Fruit fly (Drosophila melanogaster) whole organism, embryonic: ENCODE results near the gene CG7387.

ENCODE experiments used
- ATbp ChIP-seq: fragments of 200-800 bp; sonication (Bioruptor generic); optimal IDR thresholded peaks from 2 replicates; lab custom pipeline; 2017; ENCODE audit warnings: missing biosample characterization, mild to moderate bottlenecking, missing genetic modification characterization, missing genetic modification reagents
- Ada2b ChIP-seq: fragments of 200-800 bp; sonication (Bioruptor generic); IDR thresholded peaks from 2 replicates; pipeline ENCODE4 v1.3.6; 2022; ENCODE audit warnings: missing biosample characterization, missing genetic modification characterization
- Aef1 ChIP-seq: fragments of 200-800 bp; sonication (Bioruptor generic); IDR thresholded peaks from 3 replicates; pipeline ENCODE4 v1.3.6; 2022; ENCODE audit warnings: missing biosample characterization, missing genetic modification characterization
- Atf6 ChIP-seq: fragments of 200-800 bp; sonication (Bioruptor generic); IDR thresholded peaks from 2 replicates; pipeline ENCODE4 v1.3.6; 2022; ENCODE audit warnings: missing biosample characterization, missing genetic modification characterization
- BEAF-32 ChIP-seq: fragments of 200-800 bp; sonication (Bioruptor generic); optimal IDR thresholded peaks from 3 replicates; lab custom pipeline; 2017; ENCODE audit warnings: missing biosample characterization, missing genetic modification characterization, mild to moderate bottlenecking, moderate library complexity, missing genetic modification reagents
- Bdp1 ChIP-seq: fragments of 200-800 bp; sonication (Bioruptor generic); optimal IDR thresholded peaks from 3 replicates; lab custom pipeline; 2016; ENCODE audit warnings: missing biosample characterization, missing genetic modification characterization
- CG10209 ChIP-seq: fragments of 200-800 bp; sonication (Bioruptor generic); optimal IDR thresholded peaks from 3 replicates; lab custom pipeline; 2017; ENCODE audit warnings: missing biosample characterization, mild to moderate bottlenecking, missing genetic modification characterization, missing genetic modification reagents
- CG11085 ChIP-seq: fragments of 200-800 bp; sonication (Bioruptor generic); IDR thresholded peaks from 2 replicates; pipeline ENCODE4 v1.3.6; 2022; ENCODE audit warnings: missing biosample characterization, missing genetic modification characterization
- CG12391 ChIP-seq: fragments of 200-800 bp; sonication (Bioruptor generic); optimal IDR thresholded peaks from 3 replicates; lab custom pipeline; 2018; ENCODE audit warnings: missing biosample characterization, mild to moderate bottlenecking, missing genetic modification characterization, moderate library complexity
- CG13624 ChIP-seq: fragments of 200-800 bp; sonication (Bioruptor generic); optimal IDR thresholded peaks from 2 replicates; lab custom pipeline; 2016; ENCODE audit warnings: missing biosample characterization, missing genetic modification characterization
- CG14014 ChIP-seq: fragments of 200-800 bp; sonication (Bioruptor generic); IDR thresholded peaks from 2 replicates; pipeline ENCODE4 v1.3.6; 2022; ENCODE audit warnings: missing biosample characterization, missing genetic modification characterization
- CG15696 ChIP-seq: fragments of 200-800 bp; sonication (Bioruptor generic); optimal IDR thresholded peaks from 2 replicates; lab custom pipeline; 2019; ENCODE audit warnings: missing biosample characterization, mild to moderate bottlenecking, missing genetic modification characterization, moderate library complexity
- CG17568 ChIP-seq: fragments of 200-800 bp; sonication (Bioruptor generic); optimal IDR thresholded peaks from 2 replicates; lab custom pipeline; 2018; ENCODE audit warnings: missing biosample characterization, mild to moderate bottlenecking, missing genetic modification characterization, moderate library complexity
- CG17912 ChIP-seq: fragments of 200-800 bp; sonication (Bioruptor generic); optimal IDR thresholded peaks from 2 replicates; lab custom pipeline; 2018; ENCODE audit warnings: missing biosample characterization, mild to moderate bottlenecking, missing genetic modification characterization
- CG2678 ChIP-seq: fragments of 200-800 bp; sonication (Bioruptor generic); optimal IDR thresholded peaks from 3 replicates; lab custom pipeline; 2019; ENCODE audit warnings: missing biosample characterization, mild to moderate bottlenecking, missing genetic modification characterization, moderate library complexity
- CG30020 ChIP-seq: fragments of 200-800 bp; optimal IDR thresholded peaks from 2 replicates; lab custom pipeline; 2019; ENCODE audit warnings: missing biosample characterization, mild to moderate bottlenecking, missing genetic modification characterization, moderate library complexity
- CG32767 ChIP-seq: fragments of 200-800 bp; sonication (Bioruptor generic); IDR thresholded peaks from 2 replicates; pipeline ENCODE4 v1.3.6; 2022; ENCODE audit warnings: missing biosample characterization, missing genetic modification characterization
- CG5180 ChIP-seq: fragments of 200-800 bp; sonication (Bioruptor generic); optimal IDR thresholded peaks from 3 replicates; lab custom pipeline; 2017; ENCODE audit warnings: missing biosample characterization, missing genetic modification characterization, mild to moderate bottlenecking, moderate library complexity, missing genetic modification reagents
- CG8388 ChIP-seq: fragments of 200-800 bp; sonication (Bioruptor generic); optimal IDR thresholded peaks from 2 replicates; lab custom pipeline; 2019; ENCODE audit warnings: missing biosample characterization, mild to moderate bottlenecking, missing genetic modification characterization, moderate library complexity
- CG9609 ChIP-seq: fragments of 200-800 bp; sonication (Bioruptor generic); optimal IDR thresholded peaks from 3 replicates; lab custom pipeline; 2016; ENCODE audit warnings: missing biosample characterization, missing genetic modification characterization
- CoRest ChIP-seq: fragments of 200-800 bp; sonication (Bioruptor generic); optimal IDR thresholded peaks from 3 replicates; lab custom pipeline; 2018; ENCODE audit warnings: missing biosample characterization, mild to moderate bottlenecking, missing genetic modification characterization, moderate library complexity
- D ChIP-seq, 2 experiments: fragments of 200-800 bp in 1 of 2; fragments of >200 bp in 1 of 2; sonication (Bioruptor generic) in 1 of 2; optimal IDR thresholded peaks; 2 replicates in 1 of 2; 3 replicates in 1 of 2; lab custom pipeline; 2017; ENCODE audit warnings: mild to moderate bottlenecking in 1 of 2, missing biosample characterization in 1 of 2, missing genetic modification characterization in 1 of 2, missing genetic modification reagents in 1 of 2
- D19B ChIP-seq: fragments of 200-800 bp; sonication (Bioruptor generic); optimal IDR thresholded peaks from 2 replicates; lab custom pipeline; 2017; ENCODE audit warnings: missing biosample characterization, mild to moderate bottlenecking, missing genetic modification characterization
- Dek ChIP-seq: fragments of 200-800 bp; sonication (Bioruptor generic); optimal IDR thresholded peaks from 3 replicates; lab custom pipeline; 2019; ENCODE audit warnings: missing biosample characterization, mild to moderate bottlenecking, missing genetic modification characterization, moderate library complexity
- Dip3 ChIP-seq: fragments of 200-800 bp; sonication (Bioruptor generic); optimal IDR thresholded peaks from 3 replicates; lab custom pipeline; 2016; ENCODE audit warnings: missing biosample characterization, missing genetic modification characterization
- Dll ChIP-seq: fragments of 200-800 bp; sonication (Bioruptor generic); IDR thresholded peaks from 4 replicates; pipeline ENCODE4 v1.3.6; 2022; ENCODE audit warnings: missing biosample characterization, missing genetic modification characterization; ENCODE audit not compliant: partially characterized antibody
- Dref ChIP-seq: fragments of 200-800 bp; sonication (Bioruptor generic); IDR thresholded peaks from 2 replicates; pipeline ENCODE4 v1.3.6; 2022; ENCODE audit warnings: missing biosample characterization, missing genetic modification characterization
- Fer3 ChIP-seq: fragments of 200-800 bp; sonication (Bioruptor generic); optimal IDR thresholded peaks from 2 replicates; lab custom pipeline; 2018; ENCODE audit warnings: missing biosample characterization, mild to moderate bottlenecking, missing genetic modification characterization, moderate library complexity
- HLHmδ ChIP-seq: fragments of 200-800 bp; sonication (Bioruptor generic); optimal IDR thresholded peaks from 2 replicates; lab custom pipeline; 2018; ENCODE audit warnings: missing biosample characterization, mild to moderate bottlenecking, missing genetic modification characterization, moderate library complexity
- Lhr ChIP-seq: fragments of 200-800 bp; sonication (Bioruptor generic); optimal IDR thresholded peaks from 3 replicates; lab custom pipeline; 2017; ENCODE audit warnings: mild to moderate bottlenecking, missing biosample characterization, missing genetic modification reagents, missing genetic modification characterization
- NC2β ChIP-seq: fragments of 200-800 bp; sonication (Bioruptor generic); optimal IDR thresholded peaks from 2 replicates; lab custom pipeline; 2016; ENCODE audit warnings: missing biosample characterization, missing genetic modification characterization
- Oaz ChIP-seq: fragments of 200-800 bp; sonication (Bioruptor generic); IDR thresholded peaks from 2 replicates; pipeline ENCODE4 v1.3.6; 2022; ENCODE audit warnings: missing biosample characterization, missing genetic modification characterization
- Pdp1 ChIP-seq, 2 experiments: fragments of 200-800 bp; sonication (Bioruptor generic); optimal IDR thresholded peaks; 3 replicates each; lab custom pipeline; 2016; ENCODE audit warnings: missing biosample characterization in 2 of 2, missing genetic modification characterization in 2 of 2, mild to moderate bottlenecking in 1 of 2, moderate library complexity in 1 of 2
- Scr ChIP-seq: fragments of 200-800 bp; sonication (Bioruptor generic); IDR thresholded peaks from 2 replicates; pipeline ENCODE4 v1.3.6; 2022; ENCODE audit warnings: missing biosample characterization, missing genetic modification characterization; ENCODE audit not compliant: partially characterized antibody
- az2 ChIP-seq: fragments of 200-800 bp; sonication (Bioruptor generic); optimal IDR thresholded peaks from 3 replicates; lab custom pipeline; 2016; ENCODE audit warnings: missing biosample characterization, missing genetic modification characterization
- bcd ChIP-seq: fragments of 200-800 bp; sonication (Bioruptor generic); optimal IDR thresholded peaks from 2 replicates; lab custom pipeline; 2017; ENCODE audit warnings: missing biosample characterization, mild to moderate bottlenecking, missing genetic modification characterization
- cad ChIP-seq: fragments of >200 bp; optimal IDR thresholded peaks from 2 replicates; lab custom pipeline; 2017; ENCODE audit warnings: missing biosample characterization, missing genetic modification characterization
- dysf ChIP-seq: fragments of 200-800 bp; sonication (Bioruptor generic); IDR thresholded peaks from 3 replicates; pipeline ENCODE4 v1.3.6; 2022; ENCODE audit warnings: missing biosample characterization, missing genetic modification characterization
- fd3F ChIP-seq: fragments of 200-800 bp; sonication (Bioruptor generic); optimal IDR thresholded peaks from 2 replicates; lab custom pipeline; 2018; ENCODE audit warnings: missing biosample characterization, mild to moderate bottlenecking, missing genetic modification characterization, moderate library complexity
- ham ChIP-seq: fragments of 200-800 bp; sonication (Bioruptor generic); IDR thresholded peaks from 2 replicates; pipeline ENCODE4 v1.3.6; 2022; ENCODE audit warnings: missing biosample characterization, missing genetic modification characterization
- mam ChIP-seq: fragments of 200-800 bp; sonication (Bioruptor generic); optimal IDR thresholded peaks from 3 replicates; lab custom pipeline; 2016; ENCODE audit warnings: missing biosample characterization, missing genetic modification characterization
- pum ChIP-seq: fragments of 200-800 bp; sonication (Bioruptor generic); optimal IDR thresholded peaks from 2 replicates; lab custom pipeline; 2016; ENCODE audit warnings: missing biosample characterization, missing genetic modification characterization
- sna ChIP-seq: fragments of 200-800 bp; sonication (Bioruptor generic); IDR thresholded peaks from 2 replicates; pipeline ENCODE4 v1.3.6; 2022; ENCODE audit warnings: missing biosample characterization, missing genetic modification characterization; ENCODE audit not compliant: partially characterized antibody
- tna ChIP-seq: fragments of 200-800 bp; sonication (Bioruptor generic); IDR thresholded peaks from 2 replicates; pipeline ENCODE4 v1.3.6; 2022; ENCODE audit warnings: missing biosample characterization, missing genetic modification characterization; ENCODE audit not compliant: partially characterized antibody
- usp ChIP-seq: fragments of >200 bp; optimal IDR thresholded peaks from 2 replicates; lab custom pipeline; 2017; ENCODE audit warnings: missing biosample characterization, missing genetic modification characterization
- vnd ChIP-seq: fragments of 200-800 bp; sonication (Bioruptor generic); IDR thresholded peaks from 3 replicates; pipeline ENCODE4 v1.3.6; 2022; ENCODE audit warnings: missing biosample characterization, missing genetic modification characterization; ENCODE audit not compliant: partially characterized antibody

The CG7387 gene

dm6 chr3L:8185263-8186227, 7.4 kb downstream of the CG7387 start (continued):
- peak; percentile 80 for TF ChIP-seq D19B (GFP tag; lab: Kevin White, UChicago)
- peak; percentile 55; the same call in 1 of the 2 replicates for TF ChIP-seq Ada2b
- TF ChIP-seq Fer3 (tag; lab: Kevin White, UChicago), result peak; percentile 38
- TF ChIP-seq NC2β (GFP tag; lab: Kevin White, UChicago), result no peak
- peak; percentile 15 for TF ChIP-seq HLHmδ (GFP tag; lab: Kevin White, UChicago)
- TF ChIP-seq CG2678, result peak; percentile 67
- peak; percentile 26 for TF ChIP-seq ATbp (GFP tag; lab: Kevin White, UChicago)
- no peak for TF ChIP-seq sna
- no peak for TF ChIP-seq CG8388
- TF ChIP-seq vnd, result no peak
- TF ChIP-seq Dref (GFP tag; lab: Robert Waterston, UW), result no peak
- peak; percentile 67 for TF ChIP-seq Atf6 (GFP tag; lab: Robert Waterston, UW)
- peak; percentile 12 for TF ChIP-seq CG13624 (GFP tag; lab: Kevin White, UChicago)
- TF ChIP-seq Aef1 (GFP tag; lab: Robert Waterston, UW), result peak; percentile 51
- TF ChIP-seq CG32767 (GFP tag; lab: Robert Waterston, UW), result no peak
- no peak for TF ChIP-seq cad (GFP tag; lab: Kevin White, UChicago)
- TF ChIP-seq dysf (GFP tag; lab: Robert Waterston, UW), result peak; percentile 75
- TF ChIP-seq D (optimal IDR thresholded peaks at IDR 0.05; lab: Kevin White, UChicago), result peak; percentile 2
- peak; percentile 22 for TF ChIP-seq D (GFP tag; optimal IDR thresholded peaks at IDR 0.05; lab: Kevin White, UChicago)
- TF ChIP-seq Lhr, result no peak
- 0 out of 2 replicates have a peak, but pooled peaks have one; percentile 5 for TF ChIP-seq CG14014 (GFP tag; lab: Robert Waterston, UW)
- 0 out of 2 replicates have a peak, but pooled peaks have one; percentile 13 for TF ChIP-seq Scr (GFP tag; lab: Robert Waterston, UW)
- TF ChIP-seq usp (GFP tag; lab: Kevin White, UChicago), result no peak
- TF ChIP-seq Dll (GFP tag; lab: Robert Waterston, UW), result no peak
- peak; percentile 3 for TF ChIP-seq Bdp1 (GFP tag; lab: Kevin White, UChicago)
- 0 out of 2 replicates have a peak, but pooled peaks have one; percentile 30 for TF ChIP-seq Oaz (GFP tag; lab: Robert Waterston, UW)
- peak; percentile 76 for TF ChIP-seq mam (GFP tag; lab: Kevin White, UChicago)
- peak; percentile 60 to 97 for TF ChIP-seq Pdp1 (GFP tag; optimal IDR thresholded peaks at IDR 0.05; lab: Kevin White, UChicago)
- peak; percentile 58 for TF ChIP-seq Dip3 (GFP tag; lab: Kevin White, UChicago)
- no peak for TF ChIP-seq CG17912 (GFP tag; lab: Kevin White, UChicago)
- peak; percentile 12 for TF ChIP-seq CG5180
- TF ChIP-seq CG17568, result no peak
- TF ChIP-seq ham, result 0 out of 2 replicates have a peak, but pooled peaks have one; percentile 25
- peak; percentile 34 for TF ChIP-seq bcd (GFP tag; lab: Kevin White, UChicago)
- no peak for TF ChIP-seq fd3F (GFP tag; lab: Kevin White, UChicago)
- peak; percentile 38 for TF ChIP-seq pum (GFP tag; lab: Kevin White, UChicago)
- TF ChIP-seq CoRest, result peak; percentile 59
- no peak for TF ChIP-seq tna (GFP tag; lab: Robert Waterston, UW)
- no peak for TF ChIP-seq CG15696 (tag; lab: Kevin White, UChicago)
- TF ChIP-seq CG12391 (tag; lab: Kevin White, UChicago), result peak; percentile 55
- no peak for TF ChIP-seq BEAF-32 (GFP tag; lab: Kevin White, UChicago)
- TF ChIP-seq CG10209 (GFP tag; lab: Kevin White, UChicago), result peak; percentile 55
- no peak for TF ChIP-seq CG30020
- TF ChIP-seq CG9609 (GFP tag; lab: Kevin White, UChicago), result peak; percentile 57
- peak; percentile 17 for TF ChIP-seq Dek (tag; lab: Kevin White, UChicago)
- no peak for TF ChIP-seq CG11085 (GFP tag; lab: Robert Waterston, UW)
- peak; percentile 38 for TF ChIP-seq az2
